ENCODE assay signal across 2 worm cellular contexts in genomic region chrX:10422714-10423113, ce11.
TF ChIP-seq lines count a peak whose summit lies in the region.

No protein-coding gene starts in this region.

TF ChIP-seq in whole organism, L1 larva, 84 proteins besides CTCF, POLR2A, EP300 and RAD21:
- no peak for TF ChIP-seq ama-1 (optimal IDR thresholded peaks at IDR 0.05; lab: Kevin White, UChicago)
- TF ChIP-seq ztf-11 (tag; optimal IDR thresholded peaks at IDR 0.05; lab: Kevin White, UChicago) = no peak
- no peak for TF ChIP-seq nhr-47 (tag; optimal IDR thresholded peaks at IDR 0.05; lab: Kevin White, UChicago)
- TF ChIP-seq mab-9 (GFP tag; IDR thresholded peaks at IDR 0.05; lab: Robert Waterston, UW) = no peak
- TF ChIP-seq ets-5 (GFP tag; IDR thresholded peaks at IDR 0.05; lab: Robert Waterston, UW) = no peak
- TF ChIP-seq nhr-85 (tag; lab: Kevin White, UChicago) = peak; percentile 30
- no peak for TF ChIP-seq nhr-77 (tag; optimal IDR thresholded peaks at IDR 0.05; lab: Kevin White, UChicago)

TF ChIP-seq in whole organism, L4 larva, 104 proteins besides CTCF, POLR2A, EP300 and RAD21:
- peak; percentile 96 for TF ChIP-seq aha-1 (tag; lab: Kevin White, UChicago)
- TF ChIP-seq nhr-48 (tag; optimal IDR thresholded peaks at IDR 0.05; lab: Kevin White, UChicago) = no peak

Comparison
In these comparisons a context has a peak if more than half of its experiments do, and no peak if none do; other contexts are left out.
1. Of the 29 proteins assayed by ChIP-seq in both whole organism, L4 larva and whole organism, L1 larva: peak only in whole organism, L4 larva: aha-1; only in whole organism, L1 larva: none; in both: none; in neither: 28.